Worm (Caenorhabditis elegans) whole organism, L2 larva: ENCODE measurements around the gene mmcm-1.

Experiments used
- C34F6.9 ChIP-seq: fragments of 150-350 bp; optimal IDR thresholded peaks from 2 replicates; lab custom pipeline; 2014; ENCODE audit warnings: missing biosample characterization, missing genetic modification characterization
- F13H6.1 ChIP-seq: sonication (generic microtip); optimal IDR thresholded peaks from 2 replicates; lab custom pipeline; 2016; ENCODE audit warnings: missing genetic modification characterization, missing compliant biosample characterization
- R02D3.7 ChIP-seq: fragments of 150-350 bp; optimal IDR thresholded peaks from 2 replicates; lab custom pipeline; 2014; ENCODE audit warnings: missing biosample characterization, missing genetic modification characterization
- Y55F3AM.14 ChIP-seq: fragments of 200-800 bp; sonication (Bioruptor generic); optimal IDR thresholded peaks from 2 replicates; lab custom pipeline; 2018; ENCODE audit warnings: mild to moderate bottlenecking, missing genetic modification characterization, missing compliant biosample characterization
- ZK546.5 ChIP-seq: sonication (generic microtip); optimal IDR thresholded peaks from 2 replicates; lab custom pipeline; 2017; ENCODE audit warnings: missing biosample characterization, missing genetic modification characterization
- alr-1 ChIP-seq: fragments of 150-350 bp; optimal IDR thresholded peaks from 2 replicates; lab custom pipeline; 2014; ENCODE audit warnings: missing biosample characterization, missing genetic modification characterization
- aly-2 ChIP-seq: fragments of 150-350 bp; optimal IDR thresholded peaks from 2 replicates; lab custom pipeline; 2014; ENCODE audit warnings: missing biosample characterization, missing genetic modification characterization
- ama-1 ChIP-seq: fragments of 150-350 bp; optimal IDR thresholded peaks from 2 replicates; lab custom pipeline; 2018; ENCODE audit warnings: inconsistent platforms
- blmp-1 ChIP-seq: sonication (generic microtip); optimal IDR thresholded peaks from 2 replicates; lab custom pipeline; 2017; ENCODE audit warnings: missing genetic modification characterization, mild to moderate bottlenecking, missing compliant biosample characterization, antibody characterized with exemption, moderate library complexity; ENCODE audit not compliant: insufficient read depth
- ceh-16 ChIP-seq: fragments of 150-350 bp; optimal IDR thresholded peaks from 2 replicates; lab custom pipeline; 2014; ENCODE audit warnings: missing biosample characterization, missing genetic modification characterization
- ceh-82 ChIP-seq: fragments of 150-350 bp; optimal IDR thresholded peaks from 2 replicates; lab custom pipeline; 2014; ENCODE audit warnings: missing biosample characterization, missing genetic modification characterization
- crh-2 ChIP-seq: sonication (generic microtip); optimal IDR thresholded peaks from 2 replicates; lab custom pipeline; 2017; ENCODE audit warnings: missing biosample characterization, missing genetic modification characterization
- dmd-4 ChIP-seq: sonication (generic microtip); optimal IDR thresholded peaks from 2 replicates; lab custom pipeline; 2017; ENCODE audit warnings: missing biosample characterization, missing genetic modification characterization
- egl-27 ChIP-seq: sonication (generic microtip); optimal IDR thresholded peaks from 3 replicates; lab custom pipeline; 2017; ENCODE audit warnings: missing biosample characterization, missing genetic modification reagents, missing genetic modification characterization
- elt-1 ChIP-seq: fragments of 150-350 bp; optimal IDR thresholded peaks from 2 replicates; lab custom pipeline; 2014; ENCODE audit warnings: missing biosample characterization, missing genetic modification characterization
- elt-3 ChIP-seq: sonication (generic microtip); optimal IDR thresholded peaks from 2 replicates; lab custom pipeline; 2017; ENCODE audit warnings: missing biosample characterization, missing genetic modification characterization
- fos-1 ChIP-seq: fragments of 150-350 bp; optimal IDR thresholded peaks from 2 replicates; lab custom pipeline; 2014; ENCODE audit warnings: missing biosample characterization, missing genetic modification characterization
- gmeb-1 ChIP-seq: fragments of 150-350 bp; optimal IDR thresholded peaks from 2 replicates; lab custom pipeline; 2014; ENCODE audit warnings: missing biosample characterization, missing genetic modification characterization
- lin-11 ChIP-seq: fragments of 150-350 bp; sonication (generic microtip); optimal IDR thresholded peaks from 2 replicates; lab custom pipeline; 2014; ENCODE audit warnings: missing biosample characterization, missing genetic modification characterization, inconsistent platforms, mixed read lengths
- lin-13 ChIP-seq: fragments of 150-350 bp; optimal IDR thresholded peaks from 2 replicates; lab custom pipeline; 2014; ENCODE audit warnings: missing biosample characterization, missing genetic modification reagents, missing genetic modification characterization
- lin-39 ChIP-seq: fragments of 150-350 bp; optimal IDR thresholded peaks from 2 replicates; lab custom pipeline; 2014; ENCODE audit warnings: missing biosample characterization, missing genetic modification reagents, missing genetic modification characterization
- lsy-2 ChIP-seq, 2 experiments: fragments of 150-350 bp in 1 of 2; sonication (generic microtip) in 1 of 2; optimal IDR thresholded peaks; 2 replicates each; lab custom pipeline; 2014 to 2017; ENCODE audit warnings: missing biosample characterization in 2 of 2, missing genetic modification characterization in 2 of 2
- mab-5 ChIP-seq: fragments of 150-350 bp; optimal IDR thresholded peaks from 2 replicates; lab custom pipeline; 2014; ENCODE audit warnings: missing biosample characterization, missing genetic modification characterization
- mbf-1 ChIP-seq: sonication (generic microtip); optimal IDR thresholded peaks from 2 replicates; lab custom pipeline; 2017; ENCODE audit warnings: missing biosample characterization, missing genetic modification characterization
- mdl-1 ChIP-seq, 2 experiments: fragments of 150-350 bp in 1 of 2; sonication (generic microtip) in 1 of 2; optimal IDR thresholded peaks; 2 replicates each; lab custom pipeline; 2017; ENCODE audit warnings: missing biosample characterization in 2 of 2, missing genetic modification characterization in 2 of 2
- nhr-10 ChIP-seq: sonication (generic microtip); optimal IDR thresholded peaks from 2 replicates; lab custom pipeline; 2017; ENCODE audit warnings: missing biosample characterization, missing genetic modification characterization
- nhr-11 ChIP-seq: fragments of 150-350 bp; optimal IDR thresholded peaks from 2 replicates; lab custom pipeline; 2014; ENCODE audit warnings: missing biosample characterization, missing genetic modification characterization
- nhr-12 ChIP-seq: fragments of 150-350 bp; optimal IDR thresholded peaks from 2 replicates; lab custom pipeline; 2014; ENCODE audit warnings: missing biosample characterization, missing genetic modification characterization
- nhr-129 ChIP-seq: fragments of 150-350 bp; optimal IDR thresholded peaks from 2 replicates; lab custom pipeline; 2014; ENCODE audit warnings: missing biosample characterization, missing genetic modification characterization
- nhr-21 ChIP-seq: fragments of 150-350 bp; optimal IDR thresholded peaks from 2 replicates; lab custom pipeline; 2014; ENCODE audit warnings: missing biosample characterization, missing genetic modification characterization
- nhr-23 ChIP-seq: fragments of 150-350 bp; optimal IDR thresholded peaks from 2 replicates; lab custom pipeline; 2014; ENCODE audit warnings: missing biosample characterization, missing genetic modification reagents, missing genetic modification characterization
- nhr-237 ChIP-seq: fragments of 150-350 bp; optimal IDR thresholded peaks from 2 replicates; lab custom pipeline; 2014; ENCODE audit warnings: missing biosample characterization, missing genetic modification characterization
- nhr-25 ChIP-seq: fragments of 150-350 bp; sonication (generic microtip); optimal IDR thresholded peaks from 3 replicates; lab custom pipeline; 2014; ENCODE audit warnings: missing biosample characterization, missing genetic modification characterization
- nhr-6 ChIP-seq: fragments of 150-350 bp; optimal IDR thresholded peaks from 2 replicates; lab custom pipeline; 2014; ENCODE audit warnings: missing biosample characterization, missing genetic modification characterization
- nhr-77 ChIP-seq: fragments of 150-350 bp; optimal IDR thresholded peaks from 2 replicates; lab custom pipeline; 2014; ENCODE audit warnings: missing biosample characterization, missing genetic modification characterization
- peb-1 ChIP-seq: fragments of 150-350 bp; optimal IDR thresholded peaks from 2 replicates; lab custom pipeline; 2014; ENCODE audit warnings: missing biosample characterization, missing genetic modification characterization
- sem-4 ChIP-seq: fragments of 150-350 bp; optimal IDR thresholded peaks from 2 replicates; lab custom pipeline; 2014; ENCODE audit warnings: missing biosample characterization, missing genetic modification reagents, missing genetic modification characterization
- skn-1 ChIP-seq: sonication (generic microtip); optimal IDR thresholded peaks from 2 replicates; lab custom pipeline; 2017; ENCODE audit warnings: missing biosample characterization, missing genetic modification characterization
- sma-3 ChIP-seq: sonication (generic microtip); optimal IDR thresholded peaks from 2 replicates; lab custom pipeline; 2016; ENCODE audit warnings: missing genetic modification reagents, missing genetic modification characterization, missing compliant biosample characterization
- sma-9 ChIP-seq, 2 experiments: fragments of 150-350 bp in 1 of 2; sonication (generic microtip) in 1 of 2; optimal IDR thresholded peaks; 2 replicates each; lab custom pipeline; 2014 to 2016; ENCODE audit warnings: missing genetic modification characterization in 2 of 2, mild to moderate bottlenecking in 1 of 2, missing biosample characterization in 1 of 2, missing compliant biosample characterization in 1 of 2, missing genetic modification reagents in 1 of 2, moderate library complexity in 1 of 2
- snpc-4 ChIP-seq: fragments of 150-350 bp; optimal IDR thresholded peaks from 2 replicates; lab custom pipeline; 2014; ENCODE audit warnings: missing biosample characterization, missing genetic modification characterization
- unc-39 ChIP-seq: fragments of 150-350 bp; optimal IDR thresholded peaks from 2 replicates; lab custom pipeline; 2014; ENCODE audit warnings: missing biosample characterization, missing genetic modification characterization
- unc-55 ChIP-seq: fragments of 150-350 bp; sonication (generic microtip); optimal IDR thresholded peaks from 3 replicates; lab custom pipeline; 2014; ENCODE audit warnings: missing biosample characterization, missing genetic modification reagents, missing genetic modification characterization
- unc-62 ChIP-seq: fragments of 150-350 bp; optimal IDR thresholded peaks from 2 replicates; lab custom pipeline; 2014; ENCODE audit warnings: missing biosample characterization, missing genetic modification reagents, missing genetic modification characterization
- zag-1 ChIP-seq: fragments of 150-350 bp; optimal IDR thresholded peaks from 2 replicates; lab custom pipeline; 2014; ENCODE audit warnings: missing biosample characterization, missing genetic modification characterization
- ztf-1 ChIP-seq: fragments of 200-800 bp; sonication (Bioruptor generic); conservative IDR thresholded peaks from 2 replicates; pipeline ENCODE4 v1.3.6; 2022; ENCODE audit warnings: missing genetic modification characterization, missing compliant biosample characterization
- ztf-11 ChIP-seq: sonication (generic microtip); optimal IDR thresholded peaks from 2 replicates; lab custom pipeline; 2017; ENCODE audit warnings: missing biosample characterization, missing genetic modification characterization
- ztf-4 ChIP-seq: fragments of 150-350 bp; optimal IDR thresholded peaks from 2 replicates; lab custom pipeline; 2014; ENCODE audit warnings: missing biosample characterization, missing genetic modification characterization

mmcm-1 gene

DNA sequence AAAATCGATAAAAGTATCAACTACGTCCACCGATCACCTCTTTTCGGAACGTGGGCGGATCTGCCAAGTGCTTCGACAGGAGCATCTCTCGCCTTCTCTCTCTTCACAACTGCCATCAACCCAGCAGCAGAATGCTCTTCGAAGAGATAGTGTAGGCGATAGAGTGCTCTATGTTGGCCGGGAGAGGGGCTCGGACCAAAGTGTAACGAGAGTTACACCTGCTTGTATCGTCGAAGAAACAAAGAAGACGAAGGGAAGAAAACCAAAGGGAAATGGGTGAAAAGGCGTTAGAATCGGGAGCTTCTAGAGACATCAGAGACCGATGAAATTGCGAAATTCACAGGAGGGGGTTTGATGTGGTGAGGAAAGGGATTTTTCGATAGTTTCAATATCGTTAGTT, 7.3 kb upstream of the mmcm-1 start (continued):
- TF ChIP-seq ztf-1 (GFP tag; lab: Robert Waterston, UW) (no peak), ztf-4 (tag; lab: Kevin White, UChicago) (no peak), nhr-23 (tag; lab: Kevin White, UChicago) (no peak), lin-39 (tag; lab: Kevin White, UChicago) (no peak), lin-11 (tag; lab: Kevin White, UChicago) (no peak), C34F6.9 (tag; lab: Kevin White, UChicago) (peak; percentile 33), snpc-4 (tag; lab: Kevin White, UChicago) (no peak), ceh-16 (tag; lab: Kevin White, UChicago) (no peak), ama-1 (lab: Kevin White, UChicago) (no peak)
- TF ChIP-seq, all 48 proteins: peak for 6

DNA sequence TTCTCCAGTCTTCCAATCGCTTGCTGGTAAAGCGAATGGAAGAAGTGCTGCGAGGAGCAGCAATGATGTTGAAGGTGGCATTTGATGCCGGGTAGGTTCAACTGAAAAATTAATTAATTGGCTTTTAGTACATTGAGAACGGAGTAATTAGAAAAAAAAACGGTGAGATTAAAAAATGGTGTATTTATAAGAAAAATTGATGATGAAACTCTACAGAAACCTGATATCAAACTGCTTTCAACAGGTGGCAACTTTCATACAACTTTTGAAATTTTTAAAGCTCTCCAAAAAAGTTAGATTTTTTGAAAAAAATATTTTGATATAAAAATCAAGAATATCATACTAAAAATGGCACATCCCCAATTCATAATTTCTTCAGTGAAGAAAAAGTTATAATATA, 6.6 kb upstream of the mmcm-1 start, which contains the start of gene pat-3:
TSS of gene pat-3 (minus strand) at position 101 of the 400 bp plus-strand sequence.
- TF ChIP-seq crh-2 (tag; lab: Kevin White, UChicago) (no peak), mab-5 (no peak), ama-1 (lab: Kevin White, UChicago) (no peak), nhr-25 (tag; lab: Kevin White, UChicago) (no peak), nhr-10 (tag; lab: Kevin White, UChicago) (no peak), peb-1 (no peak), aly-2 (tag; lab: Kevin White, UChicago) (no peak)
- TF ChIP-seq, all 48 proteins: peak for 0

DNA sequence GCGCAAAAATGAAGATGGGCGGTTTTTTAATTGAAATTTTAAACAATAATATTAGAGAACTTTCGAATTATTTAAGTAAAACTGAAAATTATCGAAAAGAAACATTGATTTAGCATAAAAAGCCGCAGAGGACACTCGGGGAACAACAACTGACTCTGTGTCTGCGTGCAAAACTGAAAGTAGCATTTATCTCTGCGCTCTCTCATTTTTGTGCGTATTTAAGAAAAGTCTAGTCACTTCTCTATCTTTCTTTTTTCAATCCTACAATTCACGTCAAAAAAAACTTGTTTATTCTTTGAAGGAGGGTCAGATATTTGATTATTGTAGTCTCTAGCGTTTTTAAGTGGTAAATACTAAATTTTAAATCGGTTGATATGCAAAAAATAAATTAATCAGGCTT, 718 bp upstream of the mmcm-1 start:
- TF ChIP-seq gmeb-1 (tag; lab: Kevin White, UChicago): no peak
- TF ChIP-seq nhr-10 (tag; lab: Kevin White, UChicago): no peak
- TF ChIP-seq Y55F3AM.14 (GFP tag; lab: Kevin White, UChicago): no peak
- no peak for TF ChIP-seq nhr-6 (tag; lab: Kevin White, UChicago)
- no peak for TF ChIP-seq elt-1 (tag; lab: Kevin White, UChicago)
- no peak for TF ChIP-seq nhr-11
- TF ChIP-seq nhr-77: no peak
- no peak for TF ChIP-seq dmd-4 (tag; lab: Kevin White, UChicago)
- TF ChIP-seq nhr-21: no peak
- TF ChIP-seq mbf-1 (tag; lab: Kevin White, UChicago): no peak
- TF ChIP-seq lin-39 (tag; lab: Kevin White, UChicago): no peak
- TF ChIP-seq elt-3 (tag; lab: Kevin White, UChicago): no peak
- no peak for TF ChIP-seq mdl-1 (tag; optimal IDR thresholded peaks at IDR 0.05; lab: Kevin White, UChicago)
- TF ChIP-seq ztf-4 (tag; lab: Kevin White, UChicago): peak; percentile 18
- no peak for TF ChIP-seq ztf-11 (tag; lab: Kevin White, UChicago)
- no peak for TF ChIP-seq unc-62 (GFP tag; lab: Kevin White, UChicago)
- TF ChIP-seq sma-3 (GFP tag; lab: Kevin White, UChicago): no peak
- no peak for TF ChIP-seq aly-2 (tag; lab: Kevin White, UChicago)
- no peak for TF ChIP-seq nhr-12 (tag; lab: Kevin White, UChicago)
- TF ChIP-seq crh-2 (tag; lab: Kevin White, UChicago): no peak
- no peak for TF ChIP-seq egl-27
- TF ChIP-seq lsy-2 (tag; optimal IDR thresholded peaks at IDR 0.05; lab: Kevin White, UChicago): peak in 1 of 2 experiments; percentile 44
- peak; percentile 44 for TF ChIP-seq nhr-129 (tag; lab: Kevin White, UChicago)
- no peak for TF ChIP-seq nhr-237 (tag; lab: Kevin White, UChicago)
- no peak for TF ChIP-seq ceh-82 (tag; lab: Kevin White, UChicago)
- no peak for TF ChIP-seq ceh-16 (tag; lab: Kevin White, UChicago)
- TF ChIP-seq C34F6.9 (tag; lab: Kevin White, UChicago): peak; percentile 66
- no peak for TF ChIP-seq R02D3.7 (tag; lab: Kevin White, UChicago)
- no peak for TF ChIP-seq fos-1 (tag; lab: Kevin White, UChicago)
- no peak for TF ChIP-seq F13H6.1
- TF ChIP-seq blmp-1 (tag; lab: Kevin White, UChicago): no peak
- TF ChIP-seq alr-1 (tag; lab: Kevin White, UChicago): no peak
- no peak for TF ChIP-seq snpc-4 (tag; lab: Kevin White, UChicago)
- TF ChIP-seq lin-11 (tag; lab: Kevin White, UChicago): no peak
- no peak for TF ChIP-seq nhr-25 (tag; lab: Kevin White, UChicago)
- TF ChIP-seq lin-13: no peak
- peak; percentile 48 for TF ChIP-seq unc-55 (GFP tag; lab: Kevin White, UChicago)
- no peak for TF ChIP-seq ztf-1 (GFP tag; lab: Robert Waterston, UW)
- TF ChIP-seq skn-1: no peak
- no peak for TF ChIP-seq ZK546.5
- TF ChIP-seq zag-1 (tag; lab: Kevin White, UChicago): no peak
- TF ChIP-seq ama-1 (lab: Kevin White, UChicago): no peak
- no peak for TF ChIP-seq peb-1
- TF ChIP-seq unc-39 (tag; lab: Kevin White, UChicago): no peak
- no peak for TF ChIP-seq mab-5
- TF ChIP-seq sma-9 (GFP tag; optimal IDR thresholded peaks at IDR 0.05; lab: Kevin White, UChicago): peak; percentile 5
- TF ChIP-seq sma-9 (tag; optimal IDR thresholded peaks at IDR 0.05; lab: Kevin White, UChicago): no peak
- no peak for TF ChIP-seq sem-4 (tag; lab: Kevin White, UChicago)
- no peak for TF ChIP-seq nhr-23 (tag; lab: Kevin White, UChicago)
